Worm (Caenorhabditis elegans) whole organism, L4/young adult: ENCODE data around the gene cpd-2.
"Not testable (repeated sequence)": the region's sequence is repeated elsewhere in the genome, so short reads cannot be mapped to it uniquely, and the experiment has no call there.

ENCODE experiments used
- W03F9.2 ChIP-seq: fragments of 150-350 bp; optimal IDR thresholded peaks from 2 replicates; lab custom pipeline; 2014; ENCODE audit warnings: missing biosample characterization, missing genetic modification characterization
- dao-5 ChIP-seq: sonication (generic microtip); optimal IDR thresholded peaks from 2 replicates; lab custom pipeline; 2016; ENCODE audit warnings: missing genotype, missing genetic modification characterization, moderate library complexity, missing compliant biosample characterization
- him-1 ChIP-seq: sonication (generic microtip); optimal IDR thresholded peaks from 2 replicates; lab custom pipeline; 2016; ENCODE audit warnings: missing genotype, missing genetic modification reagents, missing genetic modification characterization, missing compliant biosample characterization

cpd-2 gene

DNA sequence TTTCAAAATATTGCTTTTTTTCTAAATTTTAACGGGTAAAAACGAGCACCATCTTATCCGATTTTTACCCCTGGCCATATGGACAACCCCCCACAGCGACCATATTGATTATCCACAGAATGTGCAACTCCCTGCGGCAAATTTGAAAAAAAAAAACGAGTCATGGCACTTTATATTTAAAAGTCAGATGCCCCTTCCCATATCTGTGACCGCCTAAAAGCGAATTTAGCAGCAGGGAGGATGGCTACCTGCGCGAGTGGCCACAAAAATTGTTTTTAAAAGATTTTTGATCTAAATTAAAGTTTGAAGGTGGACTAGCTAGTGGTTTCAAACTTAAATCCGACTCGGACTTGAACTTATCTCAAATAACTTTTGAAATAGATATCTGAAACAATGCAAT, 6.7 kb downstream of the cpd-2 start:
- peak; percentile 98 for TF ChIP-seq W03F9.2 (tag; lab: Kevin White, UChicago)
- peak; percentile 64 for TF ChIP-seq dao-5 (tag; lab: Kevin White, UChicago)
- peak; percentile 99 for TF ChIP-seq him-1

DNA sequence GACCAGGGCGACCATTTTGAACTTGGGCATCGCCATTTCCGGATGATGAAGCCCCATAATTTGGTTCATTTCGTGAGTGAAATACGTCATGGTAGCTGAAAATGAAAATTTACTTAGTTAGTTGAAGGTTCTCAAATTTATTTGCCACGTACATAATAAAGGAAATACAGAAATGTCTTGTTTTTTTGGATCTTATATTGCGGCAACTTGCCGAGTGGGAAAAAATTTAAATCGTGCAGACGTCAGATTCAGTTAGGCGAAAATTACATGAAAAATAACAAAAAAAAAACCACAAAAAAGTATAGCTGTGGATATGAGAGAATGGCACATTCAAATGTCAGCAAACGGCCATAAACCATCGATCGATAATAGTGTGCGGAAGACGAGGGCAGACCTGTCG, 9.2 kb downstream of the cpd-2 start, which contains the start of gene T27A8.2:
Gene T27A8.2, minus strand, starts transcription at position 101 of the 400 bp plus-strand sequence.
- no peak for TF ChIP-seq him-1
- no peak for TF ChIP-seq dao-5 (tag; lab: Kevin White, UChicago)
- no peak for TF ChIP-seq W03F9.2 (tag; lab: Kevin White, UChicago)

DNA sequence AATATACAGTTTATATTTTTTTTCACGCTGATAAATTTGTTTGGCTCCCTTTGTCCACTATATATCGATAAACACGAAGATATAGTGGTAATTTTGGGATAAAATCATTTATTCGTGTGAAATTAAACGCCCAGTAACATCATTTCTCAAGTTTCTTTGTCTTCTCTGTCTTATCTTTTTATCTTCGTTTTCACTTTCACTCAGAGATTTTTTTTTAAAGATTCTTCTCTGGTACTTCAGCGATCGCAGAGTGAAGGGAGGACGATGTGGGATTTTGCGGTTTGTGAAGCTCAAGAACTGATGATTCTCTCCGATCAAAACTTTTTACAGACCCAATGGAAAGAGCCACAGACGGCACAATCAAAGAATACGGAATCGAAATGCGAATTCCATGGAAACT, 12.7 kb downstream of the cpd-2 start, which contains the start of gene T27A8.3:
Gene T27A8.3, plus strand, starts transcription at position 301 of the 400 bp plus-strand sequence.
- TF ChIP-seq W03F9.2 (tag; lab: Kevin White, UChicago); him-1; dao-5 (tag; lab: Kevin White, UChicago): not testable (repeated sequence)

DNA sequence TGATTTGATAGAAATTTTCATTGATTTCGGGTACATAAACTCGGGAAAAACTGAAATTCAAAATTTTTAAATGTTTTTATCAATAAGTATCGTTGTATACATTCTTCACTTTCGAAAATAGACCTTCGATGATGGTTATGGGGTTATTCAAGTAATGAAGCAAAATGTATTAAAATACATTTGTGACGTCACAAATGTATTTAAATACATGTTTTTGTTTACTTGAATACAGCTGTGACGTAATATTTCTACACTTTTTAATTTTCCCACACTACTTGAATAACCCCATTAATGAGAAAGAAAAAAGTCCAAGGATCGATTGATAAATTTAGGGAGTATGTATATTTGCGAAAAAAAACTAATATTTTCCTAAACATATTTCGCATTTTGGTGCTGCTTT, 18.3 kb downstream of the cpd-2 start:
- TF ChIP-seq W03F9.2 (tag; lab: Kevin White, UChicago) (no peak), dao-5 (tag; lab: Kevin White, UChicago) (no peak), him-1 (no peak)

DNA sequence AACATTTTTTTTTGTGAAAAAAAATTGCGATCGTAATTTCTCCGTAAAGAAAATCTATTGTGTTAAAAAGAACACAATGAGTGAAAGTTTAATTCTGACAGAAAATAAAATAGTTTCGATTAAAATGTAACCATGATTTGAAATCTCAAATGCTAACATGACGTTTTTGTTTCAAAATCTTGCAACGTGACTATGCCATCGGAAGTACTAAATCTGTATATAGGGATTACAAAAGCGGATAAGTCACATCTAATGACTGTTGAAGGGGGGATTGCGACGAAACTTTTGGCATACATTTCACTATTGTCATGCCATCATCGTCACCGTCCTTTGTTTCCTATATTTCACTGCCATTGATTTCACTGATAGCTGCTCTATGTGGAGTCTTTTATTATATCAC, 22.9 kb downstream of the cpd-2 start, which contains the start of gene col-187:
Gene col-187, plus strand, starts transcription at position 301 of the 400 bp plus-strand sequence.
- TF ChIP-seq him-1 (no peak), dao-5 (tag; lab: Kevin White, UChicago) (no peak)

DNA sequence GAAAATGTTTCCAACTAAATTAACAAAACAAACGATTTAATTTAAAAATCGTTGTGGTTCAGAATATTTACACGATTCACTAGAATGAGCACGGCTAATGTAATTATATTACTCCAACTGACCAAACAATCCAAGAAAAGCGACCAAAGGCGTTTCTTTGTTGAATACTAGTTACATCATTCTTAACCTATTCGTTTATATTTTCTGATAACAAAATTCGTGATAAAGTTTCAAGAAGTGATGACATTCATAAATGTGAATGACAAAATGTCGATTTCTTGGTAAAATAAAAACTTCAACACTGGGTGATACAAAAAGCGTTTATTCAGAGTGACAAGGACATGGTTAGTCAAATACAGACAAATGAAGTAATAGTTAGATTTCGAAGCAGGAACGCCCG, 26.8 kb downstream of the cpd-2 start, which contains the start of gene C30F2.4:
Gene C30F2.4, minus strand, starts transcription at position 101 of the 400 bp plus-strand sequence.
- TF ChIP-seq dao-5 (tag; lab: Kevin White, UChicago) (no peak), W03F9.2 (tag; lab: Kevin White, UChicago) (no peak), him-1 (no peak)

DNA sequence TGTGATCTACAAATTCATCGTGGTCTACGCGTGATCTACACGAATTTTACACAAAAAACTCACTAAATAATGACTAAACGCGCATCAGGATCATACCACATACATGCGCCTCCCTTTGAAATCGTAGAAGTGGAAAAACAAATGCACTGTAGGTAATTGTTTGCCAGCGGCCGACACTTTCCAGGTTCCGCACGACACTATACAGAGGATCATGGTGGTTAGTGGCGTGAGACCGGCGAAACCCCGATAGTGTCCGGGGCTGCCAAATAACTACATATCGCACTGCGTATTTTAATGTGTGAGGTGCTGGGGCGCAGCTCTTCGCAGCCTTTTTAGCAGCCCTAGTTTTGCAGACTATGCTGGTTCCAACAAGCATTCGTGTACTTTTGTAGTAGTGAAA, 29.0 kb downstream of the cpd-2 start:
- no peak for TF ChIP-seq W03F9.2 (tag; lab: Kevin White, UChicago)
- TF ChIP-seq dao-5 (tag; lab: Kevin White, UChicago) = no peak
- no peak for TF ChIP-seq him-1

DNA sequence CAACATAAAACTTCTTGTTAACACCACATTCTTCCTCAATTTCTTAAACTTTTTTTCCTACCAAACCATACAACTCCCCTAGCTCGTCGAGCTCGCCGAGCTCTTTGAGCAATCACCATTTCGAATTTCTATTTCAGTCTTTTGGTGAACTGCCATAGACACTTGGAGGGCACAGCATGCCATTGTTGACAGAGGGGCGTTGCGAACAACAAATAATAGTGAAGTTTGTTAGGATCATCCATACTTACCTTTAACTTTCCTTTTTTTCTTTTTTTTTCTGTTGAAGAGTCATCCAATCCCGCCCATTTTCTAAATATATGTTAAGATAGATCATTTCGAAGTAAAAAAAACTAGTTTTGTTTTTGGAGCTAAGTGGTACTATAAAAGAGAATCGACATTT, 32.4 kb downstream of the cpd-2 start, which contains the start of gene idpp-14:
Gene idpp-14, plus strand, starts transcription at position 324 of the 400 bp plus-strand sequence.
- no peak for TF ChIP-seq dao-5 (tag; lab: Kevin White, UChicago)
- no peak for TF ChIP-seq W03F9.2 (tag; lab: Kevin White, UChicago)
- TF ChIP-seq him-1 = no peak

DNA sequence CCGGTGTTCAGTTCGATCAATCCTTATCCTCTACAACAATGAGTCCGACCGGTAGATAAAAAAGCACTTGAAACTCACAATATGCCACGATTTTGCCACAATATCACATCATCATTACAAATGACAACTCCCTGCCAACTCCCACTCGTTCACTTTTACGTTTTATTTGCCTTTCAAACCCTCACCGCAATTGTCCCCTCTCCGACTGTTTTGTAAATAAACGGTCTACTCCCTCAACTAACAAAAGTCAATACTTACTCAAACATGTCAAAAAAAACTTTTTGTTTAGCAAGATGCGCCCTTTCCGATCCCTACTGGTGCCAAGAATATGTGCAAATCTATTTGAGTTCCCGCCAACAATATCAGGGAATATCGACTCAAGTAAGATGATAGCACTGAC, 35.4 kb downstream of the cpd-2 start, which contains the start of gene C30F2.2:
Gene C30F2.2, minus strand, starts transcription at position 122 of the 400 bp plus-strand sequence.
- no peak for TF ChIP-seq him-1

DNA sequence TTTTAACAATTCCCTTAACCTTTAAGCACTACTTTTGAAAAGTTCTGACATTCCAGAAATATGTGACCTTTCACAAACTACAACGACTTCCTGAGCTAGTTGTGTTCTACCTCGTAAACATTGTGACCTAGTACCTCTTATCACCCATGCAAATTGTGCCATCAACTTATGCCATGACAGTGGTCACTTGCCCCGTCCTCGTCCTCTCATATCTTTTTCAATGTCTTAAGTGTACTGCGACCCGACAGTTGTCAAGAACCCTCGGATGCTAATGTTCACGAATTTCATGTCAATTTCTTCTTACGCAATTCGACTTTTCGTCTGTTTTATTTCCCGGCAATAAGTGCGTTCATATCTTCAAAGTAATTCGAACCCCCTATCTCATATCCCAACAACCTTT, 38.2 kb downstream of the cpd-2 start:
- no peak for TF ChIP-seq W03F9.2 (tag; lab: Kevin White, UChicago)
- no peak for TF ChIP-seq him-1

DNA sequence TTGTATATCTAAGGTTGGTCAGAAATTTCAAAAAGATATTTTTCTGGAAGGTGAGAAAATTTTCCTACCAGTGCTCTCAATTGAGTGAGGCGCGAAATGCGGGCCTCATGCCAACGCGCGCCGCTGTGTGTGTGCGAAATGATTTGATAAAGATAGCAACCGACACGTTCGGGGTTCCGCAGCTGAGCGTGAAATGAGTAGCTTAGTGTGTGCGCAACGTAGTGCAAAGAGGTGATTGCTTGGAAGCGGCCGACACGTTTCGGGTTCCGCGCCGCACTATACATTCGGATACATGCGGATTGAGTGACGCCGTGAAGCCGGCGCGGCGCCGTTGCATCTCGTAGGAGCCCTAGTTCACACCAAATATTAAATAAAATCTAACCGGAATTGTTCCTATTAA, 41.5 kb downstream of the cpd-2 start:
- TF ChIP-seq W03F9.2 (tag; lab: Kevin White, UChicago) = no peak
- TF ChIP-seq him-1 = no peak
- TF ChIP-seq dao-5 (tag; lab: Kevin White, UChicago) = no peak

DNA sequence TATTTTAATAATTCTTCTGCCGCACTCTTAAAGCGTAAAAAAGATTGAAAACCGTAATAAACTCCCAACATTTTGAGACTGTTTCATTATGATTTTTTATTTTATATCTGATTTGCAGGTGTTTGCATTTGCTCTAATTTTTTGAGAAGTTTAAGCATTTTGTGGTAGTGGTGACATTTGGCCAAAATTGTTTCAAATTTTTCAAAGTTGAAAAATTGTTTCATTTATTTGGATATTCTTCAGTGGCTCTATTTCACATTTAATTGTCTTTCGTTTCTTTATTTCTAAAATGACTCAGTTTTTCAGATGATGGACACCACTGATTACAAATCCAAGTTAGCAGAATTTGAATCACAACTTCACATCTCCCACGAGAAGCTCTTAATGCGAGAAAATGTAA, 44.7 kb downstream of the cpd-2 start, which contains the start of gene C30F2.5:
Gene C30F2.5, plus strand, starts transcription at position 301 of the 400 bp plus-strand sequence.
- no peak for TF ChIP-seq W03F9.2 (tag; lab: Kevin White, UChicago)
- TF ChIP-seq dao-5 (tag; lab: Kevin White, UChicago) = no peak
- TF ChIP-seq him-1 = no peak

DNA sequence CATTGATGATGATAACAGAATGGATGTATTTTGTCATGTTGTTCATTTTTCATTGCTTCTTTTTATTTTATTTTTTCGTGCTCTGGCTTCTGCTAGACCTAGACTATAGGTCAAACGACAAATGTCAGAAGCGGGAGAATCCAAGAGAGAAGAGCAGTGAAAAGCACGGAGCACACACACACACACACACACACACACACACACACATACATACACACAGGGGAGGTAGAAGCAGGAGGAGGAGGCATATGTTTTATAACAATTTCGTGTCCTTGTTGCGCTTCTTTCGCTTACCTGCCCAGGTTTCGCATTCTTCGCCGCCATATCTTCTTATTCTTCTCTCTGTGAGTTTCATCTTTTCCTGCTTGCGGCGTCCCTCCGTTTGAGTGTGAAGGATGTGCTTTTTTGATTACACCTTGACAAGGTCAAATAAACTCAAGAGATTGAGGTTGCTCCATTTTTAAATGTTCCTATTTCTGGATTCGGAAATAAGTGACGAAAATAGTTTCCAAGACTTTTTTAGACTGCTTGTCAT, 48.5 kb downstream of the cpd-2 start:
- TF ChIP-seq him-1 (no peak), dao-5 (tag; lab: Kevin White, UChicago) (no peak), W03F9.2 (tag; lab: Kevin White, UChicago) (no peak)

DNA sequence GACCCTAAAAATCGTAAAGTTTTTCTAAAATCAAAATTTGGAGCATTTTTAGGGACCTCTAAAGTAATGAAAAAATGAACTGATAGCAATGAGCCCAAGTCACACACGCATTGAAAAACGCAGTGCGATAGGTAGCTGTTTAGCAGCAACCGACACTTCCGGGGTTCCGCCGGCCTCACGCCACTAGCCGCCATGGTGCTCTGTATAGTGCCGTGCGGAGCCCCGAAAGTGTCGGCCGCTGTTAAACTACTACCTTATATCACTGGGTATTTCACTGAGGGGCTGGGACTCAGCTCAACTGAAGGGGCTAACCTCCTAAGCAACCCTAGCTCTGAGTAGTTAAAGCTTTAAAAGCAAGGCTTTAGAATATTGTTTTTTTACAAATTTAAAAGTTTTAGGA, 49.6 kb downstream of the cpd-2 start:
- TF ChIP-seq dao-5 (tag; lab: Kevin White, UChicago) (no peak), him-1 (no peak)

DNA sequence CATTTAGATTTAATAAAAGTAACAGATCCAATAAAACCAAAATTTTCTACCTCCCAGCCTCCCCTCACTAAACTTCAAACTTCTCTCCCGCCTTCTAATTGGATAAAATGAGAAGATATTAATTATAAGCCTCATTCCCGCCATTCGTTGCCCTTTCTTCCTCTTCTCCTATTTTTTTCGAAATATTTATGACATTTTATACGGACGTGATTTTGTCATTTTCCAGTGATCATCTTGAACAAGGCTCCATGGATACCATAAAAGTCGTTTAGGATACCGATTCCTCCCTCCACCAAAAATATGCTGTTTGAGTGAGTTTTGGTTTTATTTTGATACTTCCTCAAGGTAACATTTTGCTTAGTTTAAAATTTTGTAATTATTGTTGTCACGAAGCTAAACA, 53.7 kb downstream of the cpd-2 start, which contains the start of gene ZK1073.2:
Gene ZK1073.2, plus strand, starts transcription at position 301 of the 400 bp plus-strand sequence.
- TF ChIP-seq W03F9.2 (tag; lab: Kevin White, UChicago) (no peak), him-1 (no peak), dao-5 (tag; lab: Kevin White, UChicago) (no peak)
